Fruit fly (Drosophila melanogaster) ovary, adult (tissue): Measurements from ENCODE around the gene Ctu2.
A peak's percentile ranks its signal among the peaks of the same experiment; 100 is the strongest.

Experiments
- CG17801 ChIP-seq: fragments of 200-800 bp; optimal IDR thresholded peaks from 2 replicates; lab custom pipeline; 2019; ENCODE audit warnings: missing biosample characterization, mild to moderate bottlenecking, missing genetic modification characterization, moderate library complexity; ENCODE audit not compliant: partially characterized antibody

Ctu2 gene

dm6 chr2L:19463405-19463804 is 29.6 kb downstream of the Ctu2 start:
- TF ChIP-seq CG17801, result no peak

DNA sequence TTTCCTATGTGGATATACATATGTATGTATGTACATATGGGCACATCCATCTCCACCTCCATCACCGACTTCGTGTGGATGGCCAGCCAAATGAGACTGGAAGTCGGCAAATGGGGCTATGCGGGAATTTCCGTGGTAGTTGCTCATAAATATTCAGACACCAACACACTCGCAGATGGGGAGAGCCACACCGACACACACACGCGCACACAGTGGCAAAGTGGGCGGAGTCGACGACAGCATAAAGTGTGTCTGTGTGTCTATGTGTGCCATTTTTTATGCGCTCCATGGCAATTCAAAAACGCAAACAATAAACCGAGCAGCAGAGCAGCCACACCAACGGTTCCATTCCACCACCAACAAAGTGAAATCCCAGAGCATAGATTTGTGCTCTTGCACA is 30.2 kb downstream of the Ctu2 start:
- no peak for TF ChIP-seq CG17801

- TF ChIP-seq CG17801, result no peak
Observed at dm6 chr2L:19459404-19459803, 33.6 kb downstream of the Ctu2 start.

DNA sequence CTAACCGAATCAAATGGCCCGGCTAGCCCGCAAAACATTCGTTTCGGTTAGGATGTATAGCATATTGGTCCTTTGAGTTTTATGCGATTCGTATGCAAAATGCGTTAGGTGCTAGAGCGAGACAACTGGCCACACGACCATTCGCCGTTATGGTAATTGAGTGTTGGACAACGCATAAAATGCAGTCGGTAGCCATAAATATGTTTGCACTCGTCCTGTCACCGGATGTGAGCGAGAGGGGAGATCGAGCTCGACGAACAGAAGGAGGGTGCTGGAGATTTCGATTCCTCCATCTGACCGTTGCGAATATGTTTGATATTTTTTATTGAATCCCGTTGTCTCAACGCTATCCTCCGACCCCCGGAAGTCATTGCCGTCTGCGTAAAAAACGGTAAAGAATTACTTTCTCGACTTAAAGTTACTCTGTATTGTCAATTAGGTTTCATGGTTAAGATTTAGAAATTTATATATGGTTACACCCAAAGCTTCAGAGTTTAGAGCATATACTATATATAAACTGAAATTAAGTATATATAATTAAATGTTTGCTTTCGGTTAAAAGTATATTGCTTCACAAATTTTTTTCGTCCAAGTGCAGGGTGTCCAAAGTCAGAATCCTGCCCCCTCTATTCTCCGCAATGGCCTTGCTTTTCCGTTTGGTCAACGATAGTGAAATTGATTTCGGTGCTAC is 35.0 kb downstream of the Ctu2 start:
- no peak for TF ChIP-seq CG17801

DNA sequence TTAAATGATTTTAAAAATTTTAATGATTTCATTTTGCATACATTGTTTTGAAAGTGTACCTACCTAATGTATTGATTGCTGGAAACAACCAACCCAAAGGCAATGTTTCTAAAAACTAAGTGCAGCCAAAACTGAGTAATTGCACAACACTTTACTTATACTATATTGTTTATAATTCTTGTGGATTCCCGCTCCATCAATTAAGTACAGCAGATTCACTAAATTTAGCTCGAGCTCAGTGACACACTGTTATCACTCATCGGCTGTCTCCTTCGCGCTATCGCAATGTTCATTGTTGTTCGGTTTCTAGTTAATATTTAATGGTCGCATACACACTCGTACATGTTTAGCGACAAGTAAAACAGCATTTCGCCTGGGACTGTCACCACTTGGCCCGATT is 37.3 kb downstream of the Ctu2 start:
- no peak for TF ChIP-seq CG17801

- no peak for TF ChIP-seq CG17801
Observed at dm6 chr2L:19455209-19455608, 37.8 kb downstream of the Ctu2 start.

DNA sequence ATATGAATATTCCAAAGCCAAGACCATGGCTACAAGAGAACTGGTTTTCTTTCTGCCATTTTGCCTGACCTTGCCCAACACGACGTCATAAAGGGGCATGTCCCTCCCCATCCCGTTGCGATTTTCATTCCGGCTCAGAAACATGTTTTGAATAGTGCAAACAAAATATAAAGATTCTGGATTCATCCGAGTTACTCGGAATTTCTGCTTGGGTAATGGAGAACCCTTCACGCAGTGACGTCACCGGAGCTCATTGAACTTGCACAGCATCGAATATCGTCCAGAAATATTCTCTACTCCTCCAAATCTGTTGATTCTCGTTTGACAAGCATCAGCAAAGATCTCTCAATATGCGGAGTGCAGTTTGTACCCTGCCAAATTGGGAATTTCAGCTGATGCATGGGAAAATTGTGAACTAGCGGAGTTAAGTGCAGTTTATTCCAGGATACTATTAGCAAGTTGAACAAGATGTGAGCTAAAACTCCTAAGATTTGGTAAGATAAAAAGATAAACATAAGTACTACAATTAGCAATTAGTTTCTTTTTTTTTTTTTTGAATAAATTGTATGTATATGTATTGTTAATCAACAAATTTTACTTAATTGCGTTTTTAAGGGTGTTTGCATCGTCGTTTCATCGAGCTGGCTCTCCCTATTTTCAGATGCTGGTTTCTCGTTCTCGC is 38.8 kb downstream of the Ctu2 start, which contains the start of gene CG10026:
Gene CG10026, plus strand, starts transcription at position 187 of the 682 bp plus-strand sequence.
- no peak for TF ChIP-seq CG17801

dm6 chr2L:19453381-19453780 is 39.7 kb downstream of the Ctu2 start, which contains the start of gene Top2:
TSS of gene Top2 (minus strand) at chr2L:19453490.
- TF ChIP-seq CG17801, result peak; percentile 3

- no peak for TF ChIP-seq CG17801
Observed at dm6 chr2L:19452535-19453317, 40.3 kb downstream of the Ctu2 start.

DNA sequence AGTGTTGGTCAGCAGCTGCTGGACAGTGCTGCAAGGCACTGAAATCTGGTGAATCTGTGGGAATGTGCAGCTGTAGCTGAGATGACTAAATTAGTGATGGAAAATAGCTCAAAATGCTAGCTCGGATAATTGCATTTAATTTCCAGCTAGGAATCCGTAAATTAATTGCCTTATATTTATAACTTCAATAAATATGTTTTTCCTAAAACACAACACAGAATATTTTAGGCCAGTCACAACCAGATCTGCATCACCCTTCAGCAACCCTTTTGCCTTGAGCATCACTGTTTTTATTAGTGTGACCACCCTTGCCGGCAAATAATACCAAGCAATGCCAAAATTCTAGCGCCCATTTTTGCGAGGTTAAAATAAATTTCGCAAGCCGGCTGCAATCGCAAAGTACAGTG is 48.3 kb downstream of the Ctu2 start, which contains the start of gene Hs2st:
Gene Hs2st, minus strand, starts transcription at position 17 of the 407 bp plus-strand sequence.
- TF ChIP-seq CG17801, result peak; percentile 89

DNA sequence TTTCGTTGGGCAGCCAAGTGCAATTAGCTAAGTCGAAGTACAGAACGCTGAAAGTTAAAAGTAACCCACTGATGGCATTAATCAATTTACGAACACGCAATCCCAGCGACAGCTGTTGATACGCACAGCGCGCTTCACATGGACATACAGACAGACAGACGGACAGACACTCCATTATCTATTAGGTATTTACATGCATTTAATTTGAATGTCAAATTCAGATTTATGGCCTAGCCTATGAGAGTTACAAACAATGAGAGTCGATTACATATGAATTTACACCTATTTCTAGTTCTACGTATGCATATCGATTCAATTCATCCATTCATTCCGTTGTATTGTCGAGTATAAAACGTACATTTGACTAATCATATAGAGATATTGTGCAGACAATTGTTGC is 50.4 kb downstream of the Ctu2 start, which contains the start of gene CG10237:
Gene CG10237, minus strand, starts transcription at position 101 of the 400 bp plus-strand sequence.
- no peak for TF ChIP-seq CG17801

DNA sequence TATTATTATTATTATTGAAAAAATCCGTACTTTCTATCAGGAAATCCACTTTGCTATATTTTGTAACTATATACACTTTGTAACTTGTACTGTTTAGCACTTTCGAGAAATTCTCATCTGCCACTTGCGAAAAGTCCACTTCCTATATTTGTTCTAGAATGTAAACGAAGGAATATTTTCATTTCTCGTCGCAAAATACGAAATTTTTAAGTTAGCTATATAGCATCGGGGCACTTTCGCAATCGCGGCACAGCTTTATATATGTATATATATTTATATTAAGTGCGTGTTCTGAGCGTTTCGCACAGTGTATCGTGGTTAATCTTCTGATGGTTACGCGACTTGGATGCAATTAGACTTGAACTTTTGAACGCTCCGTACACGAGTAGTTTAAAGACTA is 51.3 kb downstream of the Ctu2 start, which contains the start of gene RanGAP:
Gene RanGAP, plus strand, starts transcription at position 169 of the 400 bp plus-strand sequence.
- no peak for TF ChIP-seq CG17801
